Fruit fly (Drosophila melanogaster): ENCODE data around the gene ath.

DNA sequence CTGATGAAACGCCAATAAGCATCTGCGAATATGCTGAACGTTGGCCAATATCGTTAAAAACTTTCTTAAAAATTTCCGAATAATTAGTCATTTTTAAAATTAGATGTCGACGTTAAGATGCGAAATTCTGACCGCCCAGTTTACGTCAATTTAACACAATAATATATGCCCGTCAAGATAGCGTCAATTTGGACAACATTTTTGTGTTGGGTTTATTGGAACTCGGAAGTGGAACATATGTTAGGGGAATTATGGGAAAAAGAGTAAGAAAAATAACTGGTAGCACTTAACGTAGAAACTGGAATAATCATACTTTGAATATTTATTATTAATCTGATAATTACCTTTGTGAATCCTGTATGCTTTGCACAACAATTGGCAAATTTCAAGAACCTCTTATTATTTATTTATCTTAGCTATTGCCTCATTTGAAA, 44.8 kb downstream of the ath start, which contains the start of gene CG5676:
- no peak for TF ChIP-seq OdsH (GFP tag; optimal IDR thresholded peaks at IDR 0.05)
- no peak for TF ChIP-seq vri (GFP tag; optimal IDR thresholded peaks at IDR 0.05)
- TF ChIP-seq CG10631 (GFP tag; optimal IDR thresholded peaks at IDR 0.05): no peak
- TF ChIP-seq Hr4 (GFP tag; optimal IDR thresholded peaks at IDR 0.05): no peak
- no peak for TF ChIP-seq CG8319 (GFP tag; optimal IDR thresholded peaks at IDR 0.05)
- TF ChIP-seq CG7368 (GFP tag; optimal IDR thresholded peaks at IDR 0.05): no peak
- TF ChIP-seq Gug (GFP tag; IDR thresholded peaks at IDR 0.05): no peak
- TF ChIP-seq esn (GFP tag; optimal IDR thresholded peaks at IDR 0.05): no peak
- TF ChIP-seq CG31627 (GFP tag; optimal IDR thresholded peaks at IDR 0.05): no peak
